Worm (Caenorhabditis elegans): ENCODE data around the gene cisd-3.1.
A peak's percentile ranks its signal among the peaks of the same experiment; 100 is the strongest.

DNA sequence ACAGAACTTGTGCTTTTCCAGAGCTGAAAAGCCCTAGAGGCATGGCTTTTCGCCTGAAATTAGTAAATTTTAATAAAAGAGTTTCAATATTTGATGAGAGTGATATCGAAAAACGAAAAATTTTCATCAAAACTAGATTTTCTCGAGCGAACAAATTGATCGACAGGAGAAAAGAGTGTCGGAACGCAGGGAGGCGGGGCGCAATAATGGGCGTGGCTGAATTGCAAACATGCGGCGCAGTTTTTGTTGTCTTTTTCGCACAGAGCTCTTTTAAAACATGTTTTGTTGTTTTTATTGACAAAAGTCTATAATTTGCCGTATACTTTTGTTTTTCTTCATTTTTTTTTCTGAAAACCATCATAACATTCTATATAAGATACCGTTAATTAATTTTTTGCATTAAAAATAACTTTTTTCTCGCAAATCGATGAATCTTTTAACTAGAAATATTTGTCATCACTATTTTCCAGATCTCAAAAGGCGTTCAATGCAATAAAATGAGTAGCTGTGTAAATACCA, 35.8 kb downstream of the cisd-3.1 start, which contains the start of the genes sel-5 and wdr-48:
- TF ChIP-seq aly-2 (tag; optimal IDR thresholded peaks at IDR 0.05) (no peak), swsn-7 (tag; optimal IDR thresholded peaks at IDR 0.05) (no peak), fkh-10 (GFP tag; optimal IDR thresholded peaks at IDR 0.05) (no peak), lsy-2 (tag; optimal IDR thresholded peaks at IDR 0.05) (peak; percentile 53 to 59)

Measured in whole organism, L1 larva.